Worm (Caenorhabditis elegans) whole organism, early embryonic: Measurements from ENCODE around the gene lgg-3.
A peak's percentile ranks its signal among the peaks of the same experiment; 100 is the strongest.

Experiments
- B0310.2 ChIP-seq: sonication (generic microtip); optimal IDR thresholded peaks from 2 replicates; lab custom pipeline; 2016; ENCODE audit warnings: mild to moderate bottlenecking, missing genetic modification characterization, missing compliant biosample characterization
- F13C5.2 ChIP-seq: sonication (generic microtip); optimal IDR thresholded peaks from 2 replicates; lab custom pipeline; 2017; ENCODE audit warnings: mild to moderate bottlenecking, missing genetic modification characterization, inconsistent platforms, missing compliant biosample characterization
- aly-1 ChIP-seq: sonication (generic microtip); optimal IDR thresholded peaks from 2 replicates; lab custom pipeline; 2016; ENCODE audit warnings: missing genetic modification characterization, missing compliant biosample characterization
- ama-1 ChIP-seq: fragments of 150-350 bp; optimal IDR thresholded peaks from 2 replicates; lab custom pipeline; 2014
- ceh-13 ChIP-seq: fragments of 200-800 bp; sonication (Bioruptor generic); optimal IDR thresholded peaks from 2 replicates; lab custom pipeline; 2018; ENCODE audit warnings: mild to moderate bottlenecking, missing genetic modification characterization, missing compliant biosample characterization
- ceh-36 ChIP-seq: sonication (generic microtip); optimal IDR thresholded peaks from 2 replicates; lab custom pipeline; 2016; ENCODE audit warnings: missing genetic modification characterization, inconsistent platforms, missing compliant biosample characterization
- ets-7 ChIP-seq: sonication (generic microtip); optimal IDR thresholded peaks from 2 replicates; lab custom pipeline; 2016; ENCODE audit warnings: missing genotype, missing genetic modification characterization, missing compliant biosample characterization
- flt-1 ChIP-seq: fragments of 200-800 bp; sonication (Bioruptor generic); IDR thresholded peaks from 2 replicates; pipeline ENCODE4 v1.3.6; 2022; ENCODE audit warnings: missing genetic modification characterization, missing compliant biosample characterization
- hmbx-1 ChIP-seq: sonication (generic microtip); optimal IDR thresholded peaks from 2 replicates; lab custom pipeline; 2016; ENCODE audit warnings: mild to moderate bottlenecking, missing genetic modification characterization, missing compliant biosample characterization
- hmg-4 ChIP-seq: fragments of 200-800 bp; sonication (Bioruptor generic); optimal IDR thresholded peaks from 2 replicates; lab custom pipeline; 2018; ENCODE audit warnings: mild to moderate bottlenecking, missing genetic modification characterization, missing compliant biosample characterization
- hnd-1 ChIP-seq: sonication (generic microtip); optimal IDR thresholded peaks from 2 replicates; lab custom pipeline; 2016; ENCODE audit warnings: missing genetic modification characterization, missing compliant biosample characterization
- pes-1 ChIP-seq: fragments of 200-800 bp; sonication (Bioruptor generic); IDR thresholded peaks from 2 replicates; pipeline ENCODE4 v1.3.6; 2022; ENCODE audit warnings: missing genetic modification reagents, missing genetic modification characterization, missing compliant biosample characterization
- scrt-1 ChIP-seq: fragments of 200-800 bp; sonication (Bioruptor generic); IDR thresholded peaks from 2 replicates; pipeline ENCODE4 v1.3.6; 2022; ENCODE audit warnings: missing genetic modification characterization, missing compliant biosample characterization
- sea-1 ChIP-seq: fragments of 200-800 bp; sonication (Bioruptor generic); conservative IDR thresholded peaks from 2 replicates; pipeline ENCODE4 v1.3.6; 2022; ENCODE audit warnings: missing genetic modification characterization, missing compliant biosample characterization
- tbx-11 ChIP-seq: fragments of 200-800 bp; sonication (Bioruptor generic); IDR thresholded peaks from 2 replicates; pipeline ENCODE4 v1.3.6; 2022; ENCODE audit warnings: missing genetic modification characterization, missing compliant biosample characterization
- tbx-37 ChIP-seq: fragments of 200-800 bp; sonication (Bioruptor generic); conservative IDR thresholded peaks from 2 replicates; pipeline ENCODE4 v1.3.6; 2022; ENCODE audit warnings: missing genetic modification reagents, missing genetic modification characterization, missing compliant biosample characterization
- tra-4 ChIP-seq: sonication (generic microtip); optimal IDR thresholded peaks from 2 replicates; lab custom pipeline; 2017; ENCODE audit warnings: missing genetic modification characterization, missing compliant biosample characterization

lgg-3 gene

ce11 chrIII:5720266-5721019 lies 22.6 kb upstream of the lgg-3 start:
- TF ChIP-seq flt-1 (GFP tag; lab: Robert Waterston, UW), result no peak
- peak; percentile 51 for TF ChIP-seq aly-1 (tag; lab: Kevin White, UChicago)
- TF ChIP-seq ets-7 (tag; lab: Kevin White, UChicago), result no peak
- no peak for TF ChIP-seq tbx-11 (GFP tag; lab: Robert Waterston, UW)
- no peak for TF ChIP-seq ceh-36 (tag; lab: Kevin White, UChicago)
- TF ChIP-seq hnd-1 (tag; lab: Kevin White, UChicago), result no peak
- no peak for TF ChIP-seq hmbx-1 (tag; lab: Kevin White, UChicago)
- TF ChIP-seq tbx-37, result no peak
- no peak for TF ChIP-seq F13C5.2 (tag; lab: Kevin White, UChicago)
- TF ChIP-seq pes-1 (GFP tag; lab: Robert Waterston, UW), result no peak
- no peak for TF ChIP-seq sea-1 (GFP tag; lab: Robert Waterston, UW)
- no peak for TF ChIP-seq ama-1 (lab: Kevin White, UChicago)
- no peak for TF ChIP-seq B0310.2 (tag; lab: Kevin White, UChicago)
- TF ChIP-seq ceh-13 (GFP tag; lab: Kevin White, UChicago), result no peak
- TF ChIP-seq tra-4 (tag; lab: Kevin White, UChicago), result no peak
- 0 out of 2 replicates have a peak, but pooled peaks have one; percentile 9 for TF ChIP-seq scrt-1 (GFP tag; lab: Robert Waterston, UW)
- TF ChIP-seq hmg-4 (GFP tag; lab: Kevin White, UChicago), result peak; percentile 27

DNA sequence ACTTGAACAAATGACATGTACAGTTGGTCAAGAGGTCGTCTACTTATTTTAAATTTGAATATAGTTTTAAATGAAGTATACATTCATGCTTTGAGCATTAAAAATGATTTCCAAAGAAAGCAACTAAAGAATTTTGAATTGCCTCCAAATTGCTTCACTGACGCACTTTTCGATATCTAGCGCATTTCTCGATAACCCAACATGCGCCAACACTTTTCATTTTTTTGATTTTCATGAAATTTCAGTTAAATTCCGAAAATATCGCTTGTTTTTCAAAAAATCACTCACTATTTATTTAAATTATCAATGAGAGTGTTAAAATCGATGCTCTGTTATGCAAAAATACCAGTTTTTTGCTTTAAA lies 22.0 kb upstream of the lgg-3 start:
- TF ChIP-seq ceh-36 (tag; lab: Kevin White, UChicago) (no peak), scrt-1 (GFP tag; lab: Robert Waterston, UW) (no peak), sea-1 (GFP tag; lab: Robert Waterston, UW) (no peak), hmbx-1 (tag; lab: Kevin White, UChicago) (no peak), tra-4 (tag; lab: Kevin White, UChicago) (no peak), B0310.2 (tag; lab: Kevin White, UChicago) (no peak)

ce11 chrIII:5719105-5719831 lies 21.5 kb upstream of the lgg-3 start:
- no peak for TF ChIP-seq scrt-1 (GFP tag; lab: Robert Waterston, UW)
- TF ChIP-seq flt-1 (GFP tag; lab: Robert Waterston, UW), result no peak
- TF ChIP-seq hmg-4 (GFP tag; lab: Kevin White, UChicago), result no peak
- no peak for TF ChIP-seq ceh-36 (tag; lab: Kevin White, UChicago)
- no peak for TF ChIP-seq F13C5.2 (tag; lab: Kevin White, UChicago)
- no peak for TF ChIP-seq pes-1 (GFP tag; lab: Robert Waterston, UW)
- TF ChIP-seq hnd-1 (tag; lab: Kevin White, UChicago), result no peak
- TF ChIP-seq B0310.2 (tag; lab: Kevin White, UChicago), result no peak
- no peak for TF ChIP-seq aly-1 (tag; lab: Kevin White, UChicago)
- TF ChIP-seq tra-4 (tag; lab: Kevin White, UChicago), result no peak

DNA sequence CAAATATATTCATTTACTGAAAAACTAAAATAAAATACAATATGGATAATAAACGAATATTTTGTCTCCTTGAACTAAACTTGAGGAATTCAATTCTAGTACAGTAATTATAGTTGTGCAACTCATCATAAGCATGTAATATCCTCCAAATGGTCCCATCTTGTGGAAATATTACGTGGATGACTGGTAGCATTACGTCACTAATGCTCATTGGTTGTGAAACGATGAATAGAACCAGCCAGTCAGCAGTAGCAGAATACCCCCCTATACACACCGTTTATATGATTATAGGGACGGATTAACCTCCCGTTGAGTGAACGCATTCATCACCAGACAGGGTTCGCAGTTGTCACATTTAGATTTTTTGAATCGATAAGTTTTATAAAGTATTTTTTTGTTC lies 20.6 kb upstream of the lgg-3 start:
- TF ChIP-seq scrt-1 (GFP tag; lab: Robert Waterston, UW), result no peak
- no peak for TF ChIP-seq flt-1 (GFP tag; lab: Robert Waterston, UW)
- no peak for TF ChIP-seq ama-1 (lab: Kevin White, UChicago)
- TF ChIP-seq tbx-37, result no peak
- no peak for TF ChIP-seq hnd-1 (tag; lab: Kevin White, UChicago)
- TF ChIP-seq ceh-13 (GFP tag; lab: Kevin White, UChicago), result no peak
- TF ChIP-seq pes-1 (GFP tag; lab: Robert Waterston, UW), result no peak
- TF ChIP-seq hmg-4 (GFP tag; lab: Kevin White, UChicago), result no peak
- no peak for TF ChIP-seq B0310.2 (tag; lab: Kevin White, UChicago)
- TF ChIP-seq F13C5.2 (tag; lab: Kevin White, UChicago), result no peak
- no peak for TF ChIP-seq sea-1 (GFP tag; lab: Robert Waterston, UW)
- no peak for TF ChIP-seq tra-4 (tag; lab: Kevin White, UChicago)
- no peak for TF ChIP-seq ceh-36 (tag; lab: Kevin White, UChicago)
- no peak for TF ChIP-seq ets-7 (tag; lab: Kevin White, UChicago)
- no peak for TF ChIP-seq aly-1 (tag; lab: Kevin White, UChicago)
- TF ChIP-seq tbx-11 (GFP tag; lab: Robert Waterston, UW), result no peak
- TF ChIP-seq hmbx-1 (tag; lab: Kevin White, UChicago), result no peak

ce11 chrIII:5717173-5717748 lies 19.4 kb upstream of the lgg-3 start:
- no peak for TF ChIP-seq tbx-11 (GFP tag; lab: Robert Waterston, UW)
- TF ChIP-seq B0310.2 (tag; lab: Kevin White, UChicago), result no peak
- no peak for TF ChIP-seq ceh-36 (tag; lab: Kevin White, UChicago)
- no peak for TF ChIP-seq scrt-1 (GFP tag; lab: Robert Waterston, UW)
- no peak for TF ChIP-seq ets-7 (tag; lab: Kevin White, UChicago)
- no peak for TF ChIP-seq pes-1 (GFP tag; lab: Robert Waterston, UW)

DNA sequence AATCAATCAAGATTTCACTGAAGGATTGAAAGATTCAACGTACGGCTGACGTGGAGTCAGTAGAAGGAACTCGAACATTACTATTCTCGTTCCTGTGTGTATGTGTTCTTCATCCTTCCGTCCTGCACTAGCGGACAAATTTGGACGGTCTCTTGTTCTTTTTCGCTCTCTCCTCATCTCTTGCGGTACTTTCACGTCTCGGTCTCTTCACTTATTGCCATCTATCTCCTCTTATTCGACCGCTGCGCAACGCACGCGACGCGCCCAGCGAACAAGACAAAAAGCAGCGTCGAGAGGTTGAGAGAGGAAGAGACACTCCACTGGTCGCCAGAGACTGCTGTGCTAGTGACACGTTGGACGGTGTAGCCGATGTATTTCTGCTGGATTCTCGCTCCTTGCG lies 17.7 kb upstream of the lgg-3 start:
- TF ChIP-seq tbx-37 (0 out of 2 replicates have a peak, but pooled peaks have one; percentile 8), F13C5.2 (tag; lab: Kevin White, UChicago) (peak; percentile 54), aly-1 (tag; lab: Kevin White, UChicago) (peak; percentile 70), ceh-13 (GFP tag; lab: Kevin White, UChicago) (no peak), hmbx-1 (tag; lab: Kevin White, UChicago) (no peak), tra-4 (tag; lab: Kevin White, UChicago) (no peak), B0310.2 (tag; lab: Kevin White, UChicago) (no peak), hmg-4 (GFP tag; lab: Kevin White, UChicago) (peak; percentile 61), ets-7 (tag; lab: Kevin White, UChicago) (peak; percentile 11), ama-1 (lab: Kevin White, UChicago) (no peak), ceh-36 (tag; lab: Kevin White, UChicago) (no peak), hnd-1 (tag; lab: Kevin White, UChicago) (no peak)
